Worm (Caenorhabditis elegans) whole organism, young adult: ENCODE measurements around the gene F14D2.14.

Experiments used
- B0035.1 ChIP-seq: sonication (generic microtip); optimal IDR thresholded peaks from 2 replicates; lab custom pipeline; 2016; ENCODE audit warnings: missing genetic modification characterization, mild to moderate bottlenecking, missing compliant biosample characterization, missing genotype, missing genetic modification reagents
- B0336.3 ChIP-seq: fragments of 200-800 bp; sonication (Bioruptor generic); IDR thresholded peaks from 2 replicates; pipeline ENCODE4 v1.3.6; 2022; ENCODE audit warnings: missing genetic modification characterization, missing compliant biosample characterization
- C17E4.6 ChIP-seq: fragments of 200-800 bp; sonication (Bioruptor generic); IDR thresholded peaks from 2 replicates; pipeline ENCODE4 v1.3.6; 2022; ENCODE audit warnings: missing genetic modification reagents, missing genetic modification characterization, missing compliant biosample characterization
- D2030.7 ChIP-seq: fragments of 200-800 bp; sonication (Bioruptor generic); IDR thresholded peaks from 2 replicates; pipeline ENCODE4 v1.3.6; 2022; ENCODE audit warnings: missing genetic modification reagents, missing genetic modification characterization, missing compliant biosample characterization
- F23B12.7 ChIP-seq: sonication (generic microtip); optimal IDR thresholded peaks from 2 replicates; lab custom pipeline; 2017; ENCODE audit warnings: missing genetic modification characterization, mild to moderate bottlenecking, missing compliant biosample characterization, antibody characterized with exemption, moderate library complexity; ENCODE audit not compliant: insufficient read depth
- F49E8.2 ChIP-seq: sonication (generic microtip); optimal IDR thresholded peaks from 3 replicates; lab custom pipeline; 2017; ENCODE audit warnings: missing genetic modification characterization, mild to moderate bottlenecking, missing compliant biosample characterization, antibody characterized with exemption, moderate library complexity; ENCODE audit not compliant: insufficient read depth
- F55B11.4 ChIP-seq: sonication (generic microtip); optimal IDR thresholded peaks from 2 replicates; lab custom pipeline; 2016; ENCODE audit warnings: missing compliant biosample characterization, missing genetic modification characterization, borderline replicate concordance; ENCODE audit not compliant: insufficient read depth
- K11D2.4 ChIP-seq: fragments of 200-800 bp; sonication (Bioruptor generic); IDR thresholded peaks from 2 replicates; pipeline ENCODE4 v1.3.6; 2022; ENCODE audit warnings: missing genetic modification reagents, missing genetic modification characterization, missing compliant biosample characterization
- K12H6.12 ChIP-seq: fragments of 200-800 bp; sonication (Bioruptor generic); optimal IDR thresholded peaks from 2 replicates; lab custom pipeline; 2018; ENCODE audit warnings: mild to moderate bottlenecking, missing genetic modification characterization, missing compliant biosample characterization
- T26A5.8 ChIP-seq: sonication (generic microtip); optimal IDR thresholded peaks from 2 replicates; lab custom pipeline; 2016; ENCODE audit warnings: missing genetic modification characterization, missing compliant biosample characterization
- Y53F4B.3 ChIP-seq: fragments of 200-800 bp; sonication (Bioruptor generic); IDR thresholded peaks from 2 replicates; pipeline ENCODE4 v1.3.6; 2022; ENCODE audit warnings: missing genetic modification reagents, missing genetic modification characterization, missing compliant biosample characterization
- akir-1 ChIP-seq: fragments of 200-800 bp; sonication (Bioruptor generic); optimal IDR thresholded peaks from 2 replicates; lab custom pipeline; 2018; ENCODE audit warnings: mild to moderate bottlenecking, missing genetic modification characterization, moderate library complexity, missing compliant biosample characterization
- aptf-2 ChIP-seq: fragments of 200-800 bp; sonication (Bioruptor generic); conservative IDR thresholded peaks from 2 replicates; pipeline ENCODE4 v1.3.6; 2022; ENCODE audit warnings: missing genetic modification reagents, missing genetic modification characterization, missing compliant biosample characterization
- aptf-3 ChIP-seq: fragments of 200-800 bp; sonication (Bioruptor generic); IDR thresholded peaks from 2 replicates; pipeline ENCODE4 v1.3.6; 2022; ENCODE audit warnings: missing genetic modification characterization, missing compliant biosample characterization
- attf-5 ChIP-seq: fragments of 200-800 bp; sonication (Bioruptor generic); optimal IDR thresholded peaks from 2 replicates; lab custom pipeline; 2018; ENCODE audit warnings: mild to moderate bottlenecking, missing genetic modification characterization, missing compliant biosample characterization
- cebp-1 ChIP-seq, 2 experiments: fragments of 200-800 bp in 1 of 2; sonication (Bioruptor generic) in 1 of 2; sonication (generic microtip) in 1 of 2; IDR thresholded peaks in 1 of 2; optimal IDR thresholded peaks in 1 of 2; 2 replicates each; pipeline versions ENCODE4 v1.3.6 to Lab custom; 2017 to 2022; ENCODE audit warnings: missing compliant biosample characterization in 2 of 2, missing genetic modification characterization in 2 of 2, mild to moderate bottlenecking in 1 of 2, missing genetic modification reagents in 1 of 2, moderate library complexity in 1 of 2
- cebp-2 ChIP-seq: fragments of 200-800 bp; sonication (Bioruptor generic); IDR thresholded peaks from 2 replicates; pipeline ENCODE4 v1.3.6; 2022; ENCODE audit warnings: missing genetic modification characterization, missing compliant biosample characterization
- ceh-79 ChIP-seq: sonication (generic microtip); optimal IDR thresholded peaks from 2 replicates; lab custom pipeline; 2017; ENCODE audit warnings: mild to moderate bottlenecking, missing genetic modification characterization, missing compliant biosample characterization
- ceh-91 ChIP-seq: fragments of 200-800 bp; sonication (Bioruptor generic); IDR thresholded peaks from 2 replicates; pipeline ENCODE4 v1.3.6; 2022; ENCODE audit warnings: missing genetic modification reagents, missing genetic modification characterization, missing compliant biosample characterization
- dox-1 ChIP-seq: fragments of 200-800 bp; sonication (Bioruptor generic); IDR thresholded peaks from 2 replicates; pipeline ENCODE4 v1.3.6; 2022; ENCODE audit warnings: missing genetic modification reagents, missing genetic modification characterization, missing compliant biosample characterization
- dpff-1 ChIP-seq: sonication (generic microtip); optimal IDR thresholded peaks from 2 replicates; lab custom pipeline; 2017; ENCODE audit warnings: mild to moderate bottlenecking, missing genetic modification characterization, missing compliant biosample characterization
- efl-1 ChIP-seq: fragments of 150-350 bp; optimal IDR thresholded peaks from 2 replicates; lab custom pipeline; 2014; ENCODE audit warnings: missing biosample characterization, missing genetic modification reagents, missing genetic modification characterization
- egl-44 ChIP-seq: fragments of 200-800 bp; sonication (Bioruptor generic); IDR thresholded peaks from 2 replicates; pipeline ENCODE4 v1.3.6; 2022; ENCODE audit warnings: missing genetic modification reagents, missing genetic modification characterization, missing compliant biosample characterization
- ets-4 ChIP-seq: fragments of 200-800 bp; sonication (Bioruptor generic); optimal IDR thresholded peaks from 2 replicates; lab custom pipeline; 2018; ENCODE audit warnings: mild to moderate bottlenecking, missing genetic modification characterization, missing compliant biosample characterization
- fkh-3 ChIP-seq: sonication (generic microtip); optimal IDR thresholded peaks from 2 replicates; lab custom pipeline; 2016; ENCODE audit warnings: mild to moderate bottlenecking, missing genetic modification characterization, missing compliant biosample characterization
- gei-17 ChIP-seq: fragments of 200-800 bp; sonication (Bioruptor generic); optimal IDR thresholded peaks from 2 replicates; lab custom pipeline; 2018; ENCODE audit warnings: mild to moderate bottlenecking, missing genetic modification characterization, missing compliant biosample characterization
- hlh-12 ChIP-seq: sonication (generic microtip); optimal IDR thresholded peaks from 2 replicates; lab custom pipeline; 2016; ENCODE audit warnings: missing genetic modification characterization, missing compliant biosample characterization
- hsf-1 ChIP-seq: fragments of 200-800 bp; sonication (Bioruptor generic); IDR thresholded peaks from 2 replicates; pipeline ENCODE4 v1.3.6; 2022; ENCODE audit warnings: missing genetic modification reagents, missing genetic modification characterization, missing compliant biosample characterization
- lag-1 ChIP-seq: fragments of 200-800 bp; sonication (Bioruptor generic); IDR thresholded peaks from 2 replicates; pipeline ENCODE4 v1.3.6; 2022; ENCODE audit warnings: missing genetic modification reagents, missing genetic modification characterization, missing compliant biosample characterization
- let-607 ChIP-seq, 2 experiments: fragments of 200-800 bp in 1 of 2; sonication (Bioruptor generic) in 1 of 2; sonication (generic microtip) in 1 of 2; optimal IDR thresholded peaks; 2 replicates each; lab custom pipeline; 2016 to 2018; ENCODE audit warnings: mild to moderate bottlenecking in 2 of 2, missing compliant biosample characterization in 2 of 2, missing genetic modification characterization in 2 of 2, moderate library complexity in 2 of 2, missing genotype in 1 of 2
- lir-1 ChIP-seq: fragments of 200-800 bp; sonication (Bioruptor generic); conservative IDR thresholded peaks from 2 replicates; pipeline ENCODE4 v1.3.6; 2022; ENCODE audit warnings: missing genetic modification reagents, missing genetic modification characterization, missing compliant biosample characterization
- madf-6 ChIP-seq: fragments of 200-800 bp; sonication (Bioruptor generic); IDR thresholded peaks from 2 replicates; pipeline ENCODE4 v1.3.6; 2022; ENCODE audit warnings: missing genetic modification reagents, missing genetic modification characterization, missing compliant biosample characterization
- nfya-1 ChIP-seq: sonication (generic microtip); optimal IDR thresholded peaks from 2 replicates; lab custom pipeline; 2017; ENCODE audit warnings: antibody characterized with exemption, missing compliant biosample characterization, missing genetic modification characterization, borderline replicate concordance; ENCODE audit not compliant: insufficient read depth
- nfyb-1 ChIP-seq: fragments of 200-800 bp; sonication (Bioruptor generic); IDR thresholded peaks from 2 replicates; pipeline ENCODE4 v1.3.6; 2022; ENCODE audit warnings: missing genetic modification reagents, missing genetic modification characterization, missing compliant biosample characterization
- nhr-80 ChIP-seq: sonication (generic microtip); optimal IDR thresholded peaks from 2 replicates; lab custom pipeline; 2016; ENCODE audit warnings: missing genetic modification characterization, missing compliant biosample characterization
- rec-8 ChIP-seq, 2 experiments: sonication (generic microtip); optimal IDR thresholded peaks; 2 replicates each; lab custom pipeline; 2016; ENCODE audit warnings: mild to moderate bottlenecking in 2 of 2, missing genetic modification characterization in 2 of 2, missing genetic modification reagents in 2 of 2, missing genotype in 2 of 2, missing biosample characterization in 1 of 2, missing compliant biosample characterization in 1 of 2, moderate library complexity in 1 of 2
- repo-1 ChIP-seq: sonication (generic microtip); optimal IDR thresholded peaks from 2 replicates; lab custom pipeline; 2017; ENCODE audit warnings: mild to moderate bottlenecking, missing genetic modification characterization, missing compliant biosample characterization
- rpc-1 ChIP-seq, 2 experiments: fragments of 150-350 bp in 1 of 2; sonication (generic microtip) in 1 of 2; optimal IDR thresholded peaks; 2 replicates each; lab custom pipeline; 2014 to 2018; ENCODE audit warnings: missing biosample characterization in 1 of 2, missing genetic modification characterization in 1 of 2, missing genetic modification reagents in 1 of 2, missing genotype in 1 of 2
- sdz-38 ChIP-seq: sonication (generic microtip); optimal IDR thresholded peaks from 2 replicates; lab custom pipeline; 2016; ENCODE audit warnings: missing genotype, missing genetic modification characterization, missing compliant biosample characterization
- snpc-1.1 ChIP-seq: sonication (generic microtip); optimal IDR thresholded peaks from 2 replicates; lab custom pipeline; 2017; ENCODE audit warnings: missing genetic modification characterization, mild to moderate bottlenecking, missing compliant biosample characterization, antibody characterized with exemption, moderate library complexity, missing genotype, missing genetic modification reagents; ENCODE audit not compliant: insufficient read depth
- snpc-3.4 ChIP-seq: sonication (generic microtip); optimal IDR thresholded peaks from 2 replicates; lab custom pipeline; 2017; ENCODE audit warnings: missing genetic modification characterization, mild to moderate bottlenecking, missing compliant biosample characterization, antibody characterized with exemption, moderate library complexity, missing genotype, missing genetic modification reagents
- somi-1 ChIP-seq: fragments of 200-800 bp; sonication (Bioruptor generic); optimal IDR thresholded peaks from 2 replicates; lab custom pipeline; 2018; ENCODE audit warnings: mild to moderate bottlenecking, missing genetic modification characterization, missing compliant biosample characterization
- sptf-2 ChIP-seq: fragments of 200-800 bp; sonication (Bioruptor generic); optimal IDR thresholded peaks from 2 replicates; lab custom pipeline; 2018; ENCODE audit warnings: mild to moderate bottlenecking, missing genetic modification characterization, missing compliant biosample characterization
- tbx-9 ChIP-seq: sonication (generic microtip); optimal IDR thresholded peaks from 2 replicates; lab custom pipeline; 2016; ENCODE audit warnings: borderline replicate concordance, missing genetic modification characterization, inconsistent platforms, missing compliant biosample characterization
- tlf-1 ChIP-seq: fragments of 200-800 bp; sonication (Bioruptor generic); optimal IDR thresholded peaks from 2 replicates; lab custom pipeline; 2018; ENCODE audit warnings: mild to moderate bottlenecking, missing genetic modification characterization, missing compliant biosample characterization
- unc-62 ChIP-seq: fragments of 150-350 bp; optimal IDR thresholded peaks from 2 replicates; lab custom pipeline; 2014; ENCODE audit warnings: missing biosample characterization, missing genetic modification reagents, missing genetic modification characterization
- ztf-6 ChIP-seq: fragments of 200-800 bp; sonication (Bioruptor generic); IDR thresholded peaks from 2 replicates; pipeline ENCODE4 v1.3.6; 2022; ENCODE audit warnings: missing genetic modification reagents, missing genetic modification characterization, missing compliant biosample characterization

Gene F14D2.14

ce11 chrII:3346328-3346780, 1.4 kb downstream of the F14D2.14 start, which contains the start of gene bath-30:
TSS of gene bath-30 (minus strand) at chrII:3346378.
- no peak for TF ChIP-seq K12H6.12 (tag; lab: Kevin White, UChicago)
- TF ChIP-seq lir-1: no peak
- TF ChIP-seq hlh-12 (tag; lab: Kevin White, UChicago): no peak
- no peak for TF ChIP-seq gei-17 (GFP tag; lab: Kevin White, UChicago)
- TF ChIP-seq aptf-2 (GFP tag; lab: Robert Waterston, UW): no peak
- no peak for TF ChIP-seq C17E4.6 (GFP tag; lab: Robert Waterston, UW)
- no peak for TF ChIP-seq dpff-1 (tag; lab: Kevin White, UChicago)
- peak; percentile 13 for TF ChIP-seq F49E8.2 (tag; lab: Kevin White, UChicago)
- TF ChIP-seq nfyb-1 (GFP tag; lab: Robert Waterston, UW): no peak
- no peak for TF ChIP-seq rpc-1 (optimal IDR thresholded peaks at IDR 0.05; lab: Kevin White, UChicago)
- no peak for TF ChIP-seq rpc-1 (tag; optimal IDR thresholded peaks at IDR 0.05; lab: Kevin White, UChicago)
- TF ChIP-seq B0336.3 (GFP tag; lab: Robert Waterston, UW): no peak
- no peak for TF ChIP-seq akir-1 (GFP tag; lab: Kevin White, UChicago)
- no peak for TF ChIP-seq rec-8 (tag; optimal IDR thresholded peaks at IDR 0.05; lab: Kevin White, UChicago)
- TF ChIP-seq hsf-1 (GFP tag; lab: Robert Waterston, UW): no peak
- TF ChIP-seq cebp-2 (GFP tag; lab: Robert Waterston, UW): no peak
- no peak for TF ChIP-seq fkh-3 (tag; lab: Kevin White, UChicago)
- TF ChIP-seq Y53F4B.3 (GFP tag; lab: Robert Waterston, UW): no peak
- TF ChIP-seq madf-6: peak; percentile 52
- no peak for TF ChIP-seq nfya-1
- no peak for TF ChIP-seq repo-1 (tag; lab: Kevin White, UChicago)
- TF ChIP-seq attf-5 (GFP tag; lab: Kevin White, UChicago): no peak
- no peak for TF ChIP-seq let-607 (tag; optimal IDR thresholded peaks at IDR 0.05; lab: Kevin White, UChicago)
- TF ChIP-seq cebp-1 (GFP tag; IDR thresholded peaks at IDR 0.05; lab: Robert Waterston, UW): no peak
- no peak for TF ChIP-seq cebp-1 (tag; optimal IDR thresholded peaks at IDR 0.05; lab: Kevin White, UChicago)
- no peak for TF ChIP-seq egl-44 (GFP tag; lab: Robert Waterston, UW)
- no peak for TF ChIP-seq F23B12.7 (tag; lab: Kevin White, UChicago)
- TF ChIP-seq ceh-79 (tag; lab: Kevin White, UChicago): no peak
- no peak for TF ChIP-seq lag-1 (GFP tag; lab: Robert Waterston, UW)
- TF ChIP-seq aptf-3 (GFP tag; lab: Robert Waterston, UW): no peak
- TF ChIP-seq snpc-1.1: peak; percentile 13
- TF ChIP-seq somi-1 (GFP tag; lab: Kevin White, UChicago): no peak
- TF ChIP-seq ceh-91 (GFP tag; lab: Robert Waterston, UW): 0 out of 2 replicates have a peak, but pooled peaks have one; percentile 24
- TF ChIP-seq K11D2.4: no peak
- TF ChIP-seq ztf-6 (GFP tag; lab: Robert Waterston, UW): no peak
- no peak for TF ChIP-seq T26A5.8 (tag; lab: Kevin White, UChicago)
- TF ChIP-seq D2030.7 (GFP tag; lab: Robert Waterston, UW): peak; percentile 40
- no peak for TF ChIP-seq ets-4 (GFP tag; lab: Kevin White, UChicago)
- TF ChIP-seq snpc-3.4 (tag; lab: Kevin White, UChicago): no peak
- no peak for TF ChIP-seq sdz-38 (tag; lab: Kevin White, UChicago)
- no peak for TF ChIP-seq tbx-9 (tag; lab: Kevin White, UChicago)
- no peak for TF ChIP-seq dox-1 (GFP tag; lab: Robert Waterston, UW)
- no peak for TF ChIP-seq unc-62 (GFP tag; lab: Kevin White, UChicago)
- TF ChIP-seq F55B11.4 (tag; lab: Kevin White, UChicago): no peak
- TF ChIP-seq sptf-2: no peak
- no peak for TF ChIP-seq B0035.1 (tag; lab: Kevin White, UChicago)
- TF ChIP-seq nhr-80 (tag; lab: Kevin White, UChicago): no peak
- no peak for TF ChIP-seq tlf-1
- TF ChIP-seq efl-1 (GFP tag; lab: Kevin White, UChicago): no peak
